Worm (Caenorhabditis elegans): ENCODE measurements around the gene F26D2.10.

The F26D2.10 gene

ce11 chrV:16417014-16417413, 12.4 kb downstream of the F26D2.10 start, which contains the start of gene str-55:
Gene str-55 (minus strand): TSS chrV:16417114.
- TF ChIP-seq flh-1 (GFP tag; optimal IDR thresholded peaks at IDR 0.05) (no peak), ceh-83 (GFP tag; optimal IDR thresholded peaks at IDR 0.05) (no peak), tbx-8 (GFP tag; optimal IDR thresholded peaks at IDR 0.05) (no peak), unc-120 (tag; optimal IDR thresholded peaks at IDR 0.05; ENCODE audit: poor library complexity, severe bottlenecking) (no peak), elt-1 (tag; optimal IDR thresholded peaks at IDR 0.05; ENCODE audit: borderline replicate concordance, insufficient read depth) (no peak), lin-13 (tag; optimal IDR thresholded peaks at IDR 0.05) (no peak), sptf-1 (tag; optimal IDR thresholded peaks at IDR 0.05) (no peak), hlh-1 (tag; optimal IDR thresholded peaks at IDR 0.05) (no peak), mab-5 (tag; optimal IDR thresholded peaks at IDR 0.05) (no peak), ham-2 (GFP tag; optimal IDR thresholded peaks at IDR 0.05) (no peak), drap-1 (GFP tag; optimal IDR thresholded peaks at IDR 0.05) (no peak), sem-2 (GFP tag; optimal IDR thresholded peaks at IDR 0.05) (no peak), nhr-76 (tag; optimal IDR thresholded peaks at IDR 0.05) (no peak), zip-8 (tag; optimal IDR thresholded peaks at IDR 0.05) (no peak), unc-62 (GFP tag; optimal IDR thresholded peaks at IDR 0.05) (no peak), ces-1 (GFP tag; optimal IDR thresholded peaks at IDR 0.05) (no peak), ceh-43 (GFP tag; optimal IDR thresholded peaks at IDR 0.05) (no peak), elt-3 (tag; optimal IDR thresholded peaks at IDR 0.05) (no peak)

ce11 chrV:16410521-16410920, 18.9 kb downstream of the F26D2.10 start, which contains the start of gene srh-145:
Gene srh-145 (plus strand): TSS chrV:16410713.
- TF ChIP-seq ceh-83 (GFP tag; optimal IDR thresholded peaks at IDR 0.05) (no peak), pha-4 (tag; optimal IDR thresholded peaks at IDR 0.05) (no peak), snpc-4 (tag; optimal IDR thresholded peaks at IDR 0.05) (no peak), tbx-8 (GFP tag; optimal IDR thresholded peaks at IDR 0.05) (no peak), ham-2 (GFP tag; optimal IDR thresholded peaks at IDR 0.05) (no peak), flh-1 (GFP tag; optimal IDR thresholded peaks at IDR 0.05) (no peak), nhr-76 (tag; optimal IDR thresholded peaks at IDR 0.05) (no peak), drap-1 (GFP tag; optimal IDR thresholded peaks at IDR 0.05) (no peak), ces-1 (GFP tag; optimal IDR thresholded peaks at IDR 0.05) (no peak), mep-1 (tag; optimal IDR thresholded peaks at IDR 0.05) (no peak), ztf-11 (tag; optimal IDR thresholded peaks at IDR 0.05) (no peak), unc-120 (tag; optimal IDR thresholded peaks at IDR 0.05; ENCODE audit: poor library complexity, severe bottlenecking) (no peak), ceh-43 (GFP tag; optimal IDR thresholded peaks at IDR 0.05) (no peak), mls-2 (tag; optimal IDR thresholded peaks at IDR 0.05) (no peak), sptf-1 (tag; optimal IDR thresholded peaks at IDR 0.05) (no peak), lsy-2 (tag; optimal IDR thresholded peaks at IDR 0.05) (no peak)

ce11 chrV:16407663-16408062, 21.7 kb downstream of the F26D2.10 start, which contains the start of gene F26D2.3:
Gene F26D2.3 (plus strand): TSS chrV:16407963.
- TF ChIP-seq mep-1 (tag; optimal IDR thresholded peaks at IDR 0.05) (no peak), lsy-2 (tag; optimal IDR thresholded peaks at IDR 0.05) (no peak), unc-39 (tag; optimal IDR thresholded peaks at IDR 0.05) (no peak), cnd-1 (tag; optimal IDR thresholded peaks at IDR 0.05) (no peak), tbx-8 (GFP tag; optimal IDR thresholded peaks at IDR 0.05) (no peak), elt-1 (tag; optimal IDR thresholded peaks at IDR 0.05; ENCODE audit: borderline replicate concordance, insufficient read depth) (no peak), nhr-12 (tag; optimal IDR thresholded peaks at IDR 0.05) (no peak), pha-4 (tag; optimal IDR thresholded peaks at IDR 0.05) (no peak), lin-32 (GFP tag; optimal IDR thresholded peaks at IDR 0.05) (no peak), sem-2 (GFP tag; optimal IDR thresholded peaks at IDR 0.05) (no peak)

- TF ChIP-seq nhr-237 (tag; optimal IDR thresholded peaks at IDR 0.05) (no peak), zip-8 (tag; optimal IDR thresholded peaks at IDR 0.05) (peak; percentile 57)
Observed at ce11 chrV:16406357-16406756, 23.0 kb downstream of the F26D2.10 start.

ce11 chrV:16405366-16405765, 24.0 kb downstream of the F26D2.10 start:
- no peak for TF ChIP-seq nhr-237 (tag; optimal IDR thresholded peaks at IDR 0.05)
- TF ChIP-seq unc-120 (tag; optimal IDR thresholded peaks at IDR 0.05; ENCODE audit: poor library complexity, severe bottlenecking): no peak
- TF ChIP-seq ceh-83 (GFP tag; optimal IDR thresholded peaks at IDR 0.05): no peak

ce11 chrV:16403974-16404373, 25.4 kb downstream of the F26D2.10 start, which contains the start of gene syp-1:
Gene syp-1 (plus strand): TSS chrV:16404274.
- TF ChIP-seq ceh-83 (GFP tag; optimal IDR thresholded peaks at IDR 0.05): no peak
- TF ChIP-seq sptf-1 (tag; optimal IDR thresholded peaks at IDR 0.05): no peak
- TF ChIP-seq mls-2 (tag; optimal IDR thresholded peaks at IDR 0.05): no peak
- TF ChIP-seq elt-3 (tag; optimal IDR thresholded peaks at IDR 0.05): no peak
- no peak for TF ChIP-seq mep-1 (tag; optimal IDR thresholded peaks at IDR 0.05)
- TF ChIP-seq zip-8 (tag; optimal IDR thresholded peaks at IDR 0.05): no peak
- no peak for TF ChIP-seq hlh-1 (tag; optimal IDR thresholded peaks at IDR 0.05)
- no peak for TF ChIP-seq ces-1 (GFP tag; optimal IDR thresholded peaks at IDR 0.05)
- TF ChIP-seq pha-4 (tag; optimal IDR thresholded peaks at IDR 0.05): no peak
- no peak for TF ChIP-seq unc-120 (tag; optimal IDR thresholded peaks at IDR 0.05; ENCODE audit: poor library complexity, severe bottlenecking)
- TF ChIP-seq unc-39 (tag; optimal IDR thresholded peaks at IDR 0.05): no peak
- TF ChIP-seq cnd-1 (tag; optimal IDR thresholded peaks at IDR 0.05): no peak
- TF ChIP-seq lsy-2 (tag; optimal IDR thresholded peaks at IDR 0.05): no peak
- no peak for TF ChIP-seq nhr-2 (tag; optimal IDR thresholded peaks at IDR 0.05)
- no peak for TF ChIP-seq ceh-43 (GFP tag; optimal IDR thresholded peaks at IDR 0.05)
- TF ChIP-seq bed-3 (GFP tag; optimal IDR thresholded peaks at IDR 0.05): no peak
- no peak for TF ChIP-seq blmp-1 (tag; optimal IDR thresholded peaks at IDR 0.05)
- TF ChIP-seq nhr-237 (tag; optimal IDR thresholded peaks at IDR 0.05): no peak
- no peak for TF ChIP-seq tbx-8 (GFP tag; optimal IDR thresholded peaks at IDR 0.05)
